Worm (Caenorhabditis elegans) whole organism, L2 larva: Measurements from ENCODE around the gene C17E7.13.

ENCODE experiments used
- C34F6.9 ChIP-seq: fragments of 150-350 bp; optimal IDR thresholded peaks from 2 replicates; lab custom pipeline; 2014; ENCODE audit warnings: missing biosample characterization, missing genetic modification characterization
- F13H6.1 ChIP-seq: sonication (generic microtip); optimal IDR thresholded peaks from 2 replicates; lab custom pipeline; 2016; ENCODE audit warnings: missing genetic modification characterization, missing compliant biosample characterization
- R02D3.7 ChIP-seq: fragments of 150-350 bp; optimal IDR thresholded peaks from 2 replicates; lab custom pipeline; 2014; ENCODE audit warnings: missing biosample characterization, missing genetic modification characterization
- Y55F3AM.14 ChIP-seq: fragments of 200-800 bp; sonication (Bioruptor generic); optimal IDR thresholded peaks from 2 replicates; lab custom pipeline; 2018; ENCODE audit warnings: mild to moderate bottlenecking, missing genetic modification characterization, missing compliant biosample characterization
- alr-1 ChIP-seq: fragments of 150-350 bp; optimal IDR thresholded peaks from 2 replicates; lab custom pipeline; 2014; ENCODE audit warnings: missing biosample characterization, missing genetic modification characterization
- aly-2 ChIP-seq: fragments of 150-350 bp; optimal IDR thresholded peaks from 2 replicates; lab custom pipeline; 2014; ENCODE audit warnings: missing biosample characterization, missing genetic modification characterization
- ama-1 ChIP-seq: fragments of 150-350 bp; optimal IDR thresholded peaks from 2 replicates; lab custom pipeline; 2018; ENCODE audit warnings: inconsistent platforms
- blmp-1 ChIP-seq: sonication (generic microtip); optimal IDR thresholded peaks from 2 replicates; lab custom pipeline; 2017; ENCODE audit warnings: missing genetic modification characterization, mild to moderate bottlenecking, missing compliant biosample characterization, antibody characterized with exemption, moderate library complexity; ENCODE audit not compliant: insufficient read depth
- ceh-82 ChIP-seq: fragments of 150-350 bp; optimal IDR thresholded peaks from 2 replicates; lab custom pipeline; 2014; ENCODE audit warnings: missing biosample characterization, missing genetic modification characterization
- crh-2 ChIP-seq: sonication (generic microtip); optimal IDR thresholded peaks from 2 replicates; lab custom pipeline; 2017; ENCODE audit warnings: missing biosample characterization, missing genetic modification characterization
- dmd-4 ChIP-seq: sonication (generic microtip); optimal IDR thresholded peaks from 2 replicates; lab custom pipeline; 2017; ENCODE audit warnings: missing biosample characterization, missing genetic modification characterization
- egl-27 ChIP-seq: sonication (generic microtip); optimal IDR thresholded peaks from 3 replicates; lab custom pipeline; 2017; ENCODE audit warnings: missing biosample characterization, missing genetic modification reagents, missing genetic modification characterization
- elt-1 ChIP-seq: fragments of 150-350 bp; optimal IDR thresholded peaks from 2 replicates; lab custom pipeline; 2014; ENCODE audit warnings: missing biosample characterization, missing genetic modification characterization
- elt-3 ChIP-seq: sonication (generic microtip); optimal IDR thresholded peaks from 2 replicates; lab custom pipeline; 2017; ENCODE audit warnings: missing biosample characterization, missing genetic modification characterization
- fos-1 ChIP-seq: fragments of 150-350 bp; optimal IDR thresholded peaks from 2 replicates; lab custom pipeline; 2014; ENCODE audit warnings: missing biosample characterization, missing genetic modification characterization
- gmeb-1 ChIP-seq: fragments of 150-350 bp; optimal IDR thresholded peaks from 2 replicates; lab custom pipeline; 2014; ENCODE audit warnings: missing biosample characterization, missing genetic modification characterization
- lin-11 ChIP-seq: fragments of 150-350 bp; sonication (generic microtip); optimal IDR thresholded peaks from 2 replicates; lab custom pipeline; 2014; ENCODE audit warnings: missing biosample characterization, missing genetic modification characterization, inconsistent platforms, mixed read lengths
- lin-13 ChIP-seq: fragments of 150-350 bp; optimal IDR thresholded peaks from 2 replicates; lab custom pipeline; 2014; ENCODE audit warnings: missing biosample characterization, missing genetic modification reagents, missing genetic modification characterization
- lsy-2 ChIP-seq, 2 experiments: fragments of 150-350 bp in 1 of 2; sonication (generic microtip) in 1 of 2; optimal IDR thresholded peaks; 2 replicates each; lab custom pipeline; 2014 to 2017; ENCODE audit warnings: missing biosample characterization in 2 of 2, missing genetic modification characterization in 2 of 2
- mab-5 ChIP-seq: fragments of 150-350 bp; optimal IDR thresholded peaks from 2 replicates; lab custom pipeline; 2014; ENCODE audit warnings: missing biosample characterization, missing genetic modification characterization
- mbf-1 ChIP-seq: sonication (generic microtip); optimal IDR thresholded peaks from 2 replicates; lab custom pipeline; 2017; ENCODE audit warnings: missing biosample characterization, missing genetic modification characterization
- mdl-1 ChIP-seq, 2 experiments: fragments of 150-350 bp in 1 of 2; sonication (generic microtip) in 1 of 2; optimal IDR thresholded peaks; 2 replicates each; lab custom pipeline; 2017; ENCODE audit warnings: missing biosample characterization in 2 of 2, missing genetic modification characterization in 2 of 2
- nhr-11 ChIP-seq: fragments of 150-350 bp; optimal IDR thresholded peaks from 2 replicates; lab custom pipeline; 2014; ENCODE audit warnings: missing biosample characterization, missing genetic modification characterization
- nhr-12 ChIP-seq: fragments of 150-350 bp; optimal IDR thresholded peaks from 2 replicates; lab custom pipeline; 2014; ENCODE audit warnings: missing biosample characterization, missing genetic modification characterization
- nhr-237 ChIP-seq: fragments of 150-350 bp; optimal IDR thresholded peaks from 2 replicates; lab custom pipeline; 2014; ENCODE audit warnings: missing biosample characterization, missing genetic modification characterization
- nhr-25 ChIP-seq: fragments of 150-350 bp; sonication (generic microtip); optimal IDR thresholded peaks from 3 replicates; lab custom pipeline; 2014; ENCODE audit warnings: missing biosample characterization, missing genetic modification characterization
- sem-4 ChIP-seq: fragments of 150-350 bp; optimal IDR thresholded peaks from 2 replicates; lab custom pipeline; 2014; ENCODE audit warnings: missing biosample characterization, missing genetic modification reagents, missing genetic modification characterization
- skn-1 ChIP-seq: sonication (generic microtip); optimal IDR thresholded peaks from 2 replicates; lab custom pipeline; 2017; ENCODE audit warnings: missing biosample characterization, missing genetic modification characterization
- sma-9 ChIP-seq, 2 experiments: fragments of 150-350 bp in 1 of 2; sonication (generic microtip) in 1 of 2; optimal IDR thresholded peaks; 2 replicates each; lab custom pipeline; 2014 to 2016; ENCODE audit warnings: missing genetic modification characterization in 2 of 2, mild to moderate bottlenecking in 1 of 2, missing biosample characterization in 1 of 2, missing compliant biosample characterization in 1 of 2, missing genetic modification reagents in 1 of 2, moderate library complexity in 1 of 2
- snpc-4 ChIP-seq: fragments of 150-350 bp; optimal IDR thresholded peaks from 2 replicates; lab custom pipeline; 2014; ENCODE audit warnings: missing biosample characterization, missing genetic modification characterization
- unc-39 ChIP-seq: fragments of 150-350 bp; optimal IDR thresholded peaks from 2 replicates; lab custom pipeline; 2014; ENCODE audit warnings: missing biosample characterization, missing genetic modification characterization
- unc-55 ChIP-seq: fragments of 150-350 bp; sonication (generic microtip); optimal IDR thresholded peaks from 3 replicates; lab custom pipeline; 2014; ENCODE audit warnings: missing biosample characterization, missing genetic modification reagents, missing genetic modification characterization
- unc-62 ChIP-seq: fragments of 150-350 bp; optimal IDR thresholded peaks from 2 replicates; lab custom pipeline; 2014; ENCODE audit warnings: missing biosample characterization, missing genetic modification reagents, missing genetic modification characterization
- zag-1 ChIP-seq: fragments of 150-350 bp; optimal IDR thresholded peaks from 2 replicates; lab custom pipeline; 2014; ENCODE audit warnings: missing biosample characterization, missing genetic modification characterization
- ztf-1 ChIP-seq: fragments of 200-800 bp; sonication (Bioruptor generic); conservative IDR thresholded peaks from 2 replicates; pipeline ENCODE4 v1.3.6; 2022; ENCODE audit warnings: missing genetic modification characterization, missing compliant biosample characterization
- ztf-11 ChIP-seq: sonication (generic microtip); optimal IDR thresholded peaks from 2 replicates; lab custom pipeline; 2017; ENCODE audit warnings: missing biosample characterization, missing genetic modification characterization
- ztf-4 ChIP-seq: fragments of 150-350 bp; optimal IDR thresholded peaks from 2 replicates; lab custom pipeline; 2014; ENCODE audit warnings: missing biosample characterization, missing genetic modification characterization

The C17E7.13 gene

DNA sequence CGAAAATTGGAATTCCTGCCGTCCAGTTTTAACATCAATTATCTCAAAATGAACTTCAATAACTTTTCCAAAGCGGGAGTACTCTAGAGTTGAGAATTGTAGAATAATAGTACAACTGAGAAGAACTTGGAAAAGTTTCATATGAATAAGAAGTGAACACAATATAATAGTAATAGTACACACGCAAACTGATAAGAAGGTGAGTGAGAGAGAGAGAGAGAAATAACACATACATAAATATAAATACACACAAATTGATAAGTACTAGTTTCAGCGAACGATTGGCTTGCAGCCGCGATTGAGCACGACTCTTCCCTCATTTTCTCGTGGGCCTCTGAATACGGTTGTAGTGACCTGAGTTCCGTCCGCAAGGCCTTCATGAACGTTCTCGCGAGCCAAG, at the start of gene C17E7.13:
Gene C17E7.13, minus strand, starts transcription at position 176 of the 400 bp plus-strand sequence.
- peak; percentile 59 for TF ChIP-seq fos-1 (tag; lab: Kevin White, UChicago)
- no peak for TF ChIP-seq ztf-11 (tag; lab: Kevin White, UChicago)

ce11 chrV:3938789-3939188, 49.7 kb upstream of the C17E7.13 start, which contains the start of gene cyp-35B1:
cyp-35B1 (plus strand) TSS chrV:3939032.
- TF ChIP-seq nhr-25 (tag; lab: Kevin White, UChicago) (no peak), nhr-11 (tag; lab: Kevin White, UChicago) (no peak), alr-1 (tag; lab: Kevin White, UChicago) (no peak), nhr-12 (tag; lab: Kevin White, UChicago) (no peak), C34F6.9 (tag; lab: Kevin White, UChicago) (no peak), elt-1 (tag; lab: Kevin White, UChicago) (no peak), egl-27 (tag; lab: Kevin White, UChicago) (no peak), skn-1 (no peak)

DNA sequence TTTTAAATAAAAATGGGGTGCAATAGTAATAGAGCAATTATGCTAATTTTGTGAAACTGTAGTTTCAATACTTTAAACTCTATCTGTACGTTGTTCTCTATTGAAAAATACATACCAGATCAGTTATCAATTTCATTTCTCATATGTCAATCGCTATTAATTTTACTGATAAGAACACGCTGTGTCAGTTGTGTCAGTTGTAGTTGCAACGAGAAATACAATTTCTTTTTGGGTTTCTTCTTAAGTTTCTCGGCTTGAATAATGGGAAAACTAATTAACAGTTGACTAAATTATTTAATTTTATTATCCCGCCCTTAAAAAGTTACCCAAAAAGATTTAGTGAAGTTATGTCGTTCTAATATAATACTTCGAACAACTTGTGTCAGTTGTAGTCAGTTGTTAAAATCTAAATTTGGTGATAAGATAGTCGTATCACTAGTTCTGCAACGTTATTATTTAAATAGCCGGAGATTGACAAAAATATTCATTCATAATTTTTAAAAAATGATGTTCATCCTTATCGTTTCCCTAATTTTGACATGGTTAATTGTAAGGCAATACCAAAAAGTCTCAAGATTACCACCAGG, 46.9 kb upstream of the C17E7.13 start, which contains the start of gene cyp-35A5:
Gene cyp-35A5, plus strand, starts transcription at position 435 of the 587 bp plus-strand sequence.
- TF ChIP-seq fos-1 (tag; lab: Kevin White, UChicago) (peak; percentile 7), unc-55 (GFP tag; lab: Kevin White, UChicago) (no peak), ceh-82 (no peak), mbf-1 (tag; lab: Kevin White, UChicago) (no peak)

ce11 chrV:3931326-3931725, 42.2 kb upstream of the C17E7.13 start, which contains the start of gene srx-63:
srx-63 (plus strand) TSS chrV:3931626.
- no peak for TF ChIP-seq mdl-1 (tag; optimal IDR thresholded peaks at IDR 0.05; lab: Kevin White, UChicago)
- TF ChIP-seq ztf-4 (tag; lab: Kevin White, UChicago): no peak
- no peak for TF ChIP-seq zag-1 (tag; lab: Kevin White, UChicago)
- TF ChIP-seq unc-55 (GFP tag; lab: Kevin White, UChicago): no peak
- TF ChIP-seq ama-1 (lab: Kevin White, UChicago): no peak
- no peak for TF ChIP-seq nhr-237 (tag; lab: Kevin White, UChicago)
- TF ChIP-seq elt-3 (tag; lab: Kevin White, UChicago): no peak
- TF ChIP-seq unc-39 (tag; lab: Kevin White, UChicago): no peak
- no peak for TF ChIP-seq snpc-4 (tag; lab: Kevin White, UChicago)
- TF ChIP-seq nhr-25 (tag; lab: Kevin White, UChicago): no peak
- no peak for TF ChIP-seq ztf-11 (tag; lab: Kevin White, UChicago)
- no peak for TF ChIP-seq C34F6.9 (tag; lab: Kevin White, UChicago)

- TF ChIP-seq sma-9 (GFP tag; optimal IDR thresholded peaks at IDR 0.05; lab: Kevin White, UChicago) (no peak), sma-9 (tag; optimal IDR thresholded peaks at IDR 0.05; lab: Kevin White, UChicago) (no peak), crh-2 (no peak), nhr-237 (tag; lab: Kevin White, UChicago) (no peak), blmp-1 (tag; lab: Kevin White, UChicago) (no peak), unc-55 (GFP tag; lab: Kevin White, UChicago) (no peak), lin-13 (GFP tag; lab: Kevin White, UChicago) (no peak), gmeb-1 (tag; lab: Kevin White, UChicago) (no peak)
Observed at ce11 chrV:3929099-3929498, 40.0 kb upstream of the C17E7.13 start, which contains the start of gene srx-64. srx-64 (plus strand) TSS chrV:3929399.

- TF ChIP-seq elt-1 (tag; lab: Kevin White, UChicago) (no peak), ama-1 (lab: Kevin White, UChicago) (no peak), Y55F3AM.14 (GFP tag; lab: Kevin White, UChicago) (no peak), R02D3.7 (tag; lab: Kevin White, UChicago) (no peak), sem-4 (tag; lab: Kevin White, UChicago) (no peak), F13H6.1 (tag; lab: Kevin White, UChicago) (no peak), dmd-4 (tag; lab: Kevin White, UChicago) (no peak), mab-5 (tag; lab: Kevin White, UChicago) (no peak), ztf-1 (no peak), ztf-4 (tag; lab: Kevin White, UChicago) (no peak), lsy-2 (tag; optimal IDR thresholded peaks at IDR 0.05; lab: Kevin White, UChicago) (no peak), snpc-4 (tag; lab: Kevin White, UChicago) (no peak), unc-62 (GFP tag; lab: Kevin White, UChicago) (no peak), blmp-1 (tag; lab: Kevin White, UChicago) (no peak), aly-2 (tag; lab: Kevin White, UChicago) (no peak), lin-11 (tag; lab: Kevin White, UChicago) (no peak)
Observed at ce11 chrV:3927522-3927921, 38.4 kb upstream of the C17E7.13 start.
